Fruit fly (Drosophila melanogaster): ENCODE data around the gene GATAe.

Gene GATAe

DNA sequence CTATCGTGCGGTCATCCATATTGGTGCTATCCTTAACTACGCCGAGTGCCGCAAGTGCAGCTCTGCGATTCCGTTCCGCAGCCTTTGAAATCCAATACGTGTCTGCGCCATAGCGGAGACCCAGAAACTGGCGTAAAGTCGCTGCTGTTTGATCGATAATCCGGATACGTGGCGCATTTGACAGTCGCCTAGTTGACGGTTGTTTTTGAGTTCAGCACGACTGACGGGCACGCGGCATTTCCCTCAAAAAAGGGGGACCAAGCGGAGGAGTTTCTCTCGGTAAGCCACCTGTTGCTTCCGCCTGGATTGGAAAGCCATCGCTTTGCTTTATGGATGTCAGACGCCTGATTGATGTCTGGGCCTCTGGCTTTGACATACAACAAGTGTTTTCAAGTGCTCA lies 58.6 kb downstream of the GATAe start, which contains the start of gene CG10185:
CG10185 (minus strand) TSS at position 101 of the 400 bp plus-strand sequence.
- no peak for TF ChIP-seq Vsx2 (GFP tag; optimal IDR thresholded peaks at IDR 0.05; ENCODE audit: partially characterized antibody)

Measured in whole organism, wandering third instar larva.